Worm (Caenorhabditis elegans) whole organism, L4 larva: ENCODE results near the gene F20G2.3.

ENCODE experiments used
- aha-1 ChIP-seq: fragments of 150-350 bp; peaks from one replicate; lab custom pipeline; 2014; ENCODE audit warnings: missing biosample characterization, missing genetic modification characterization
- daf-16 ChIP-seq, 3 experiments: sonication (generic microtip); optimal IDR thresholded peaks; 2 replicates each; lab custom pipeline; 2016 to 2017; ENCODE audit warnings: missing genetic modification characterization in 3 of 3, missing genetic modification reagents in 3 of 3, mild to moderate bottlenecking in 2 of 3, missing compliant biosample characterization in 2 of 3, missing biosample characterization in 1 of 3, moderate library complexity in 1 of 3
- fos-1 ChIP-seq: fragments of 150-350 bp; optimal IDR thresholded peaks from 2 replicates; lab custom pipeline; 2014; ENCODE audit warnings: missing biosample characterization, missing genetic modification characterization
- hmg-1.1 ChIP-seq: fragments of 200-800 bp; sonication (Bioruptor generic); IDR thresholded peaks from 2 replicates; pipeline ENCODE4 v1.3.6; 2022; ENCODE audit warnings: missing genetic modification reagents, missing genetic modification characterization, missing compliant biosample characterization
- skn-1 ChIP-seq: fragments of 150-350 bp; optimal IDR thresholded peaks from 2 replicates; lab custom pipeline; 2014; ENCODE audit warnings: missing biosample characterization, missing genetic modification characterization
- snpc-4 ChIP-seq: fragments of 150-350 bp; optimal IDR thresholded peaks from 2 replicates; lab custom pipeline; 2014; ENCODE audit warnings: missing biosample characterization, missing genetic modification characterization
- zag-1 ChIP-seq: fragments of 150-350 bp; optimal IDR thresholded peaks from 2 replicates; lab custom pipeline; 2014; ENCODE audit warnings: missing biosample characterization, missing genetic modification characterization
- ztf-11 ChIP-seq: fragments of 150-350 bp; optimal IDR thresholded peaks from 2 replicates; lab custom pipeline; 2014; ENCODE audit warnings: missing biosample characterization, missing genetic modification characterization

DNA sequence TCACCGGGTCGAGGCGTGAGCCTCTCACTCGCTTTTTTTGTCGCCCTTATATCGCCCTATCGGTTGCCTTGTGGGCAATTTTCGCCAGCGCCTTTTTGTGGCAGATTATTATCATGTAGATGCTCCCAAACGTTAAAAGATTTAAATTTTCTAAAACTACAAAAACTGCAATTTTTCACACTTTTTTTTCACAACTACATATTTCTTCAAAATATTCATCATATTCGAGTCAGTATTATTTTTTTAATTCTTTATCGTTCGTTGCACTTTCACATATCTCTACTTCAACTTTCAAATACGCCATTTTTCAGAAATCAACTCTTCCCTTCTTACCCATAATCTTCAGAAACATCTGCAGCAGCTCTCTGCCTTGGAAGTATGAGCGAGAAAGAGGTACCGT is 44.6 kb upstream of the F20G2.3 start, which contains the start of gene ceh-24:
- TF ChIP-seq fos-1 (tag; lab: Kevin White, UChicago) (no peak), skn-1 (tag; lab: Kevin White, UChicago) (no peak), snpc-4 (tag; lab: Kevin White, UChicago) (no peak), zag-1 (tag; lab: Kevin White, UChicago) (no peak), hmg-1.1 (GFP tag; lab: Robert Waterston, UW) (no peak), ztf-11 (no peak), aha-1 (tag; lab: Kevin White, UChicago) (no peak), daf-16 (GFP tag; optimal IDR thresholded peaks at IDR 0.05; lab: Kevin White, UChicago) (no peak), daf-16 (tag; optimal IDR thresholded peaks at IDR 0.05; lab: Kevin White, UChicago) (no peak)
